Fruit fly (Drosophila melanogaster): ENCODE measurements around the gene Miro.

The Miro gene

DNA sequence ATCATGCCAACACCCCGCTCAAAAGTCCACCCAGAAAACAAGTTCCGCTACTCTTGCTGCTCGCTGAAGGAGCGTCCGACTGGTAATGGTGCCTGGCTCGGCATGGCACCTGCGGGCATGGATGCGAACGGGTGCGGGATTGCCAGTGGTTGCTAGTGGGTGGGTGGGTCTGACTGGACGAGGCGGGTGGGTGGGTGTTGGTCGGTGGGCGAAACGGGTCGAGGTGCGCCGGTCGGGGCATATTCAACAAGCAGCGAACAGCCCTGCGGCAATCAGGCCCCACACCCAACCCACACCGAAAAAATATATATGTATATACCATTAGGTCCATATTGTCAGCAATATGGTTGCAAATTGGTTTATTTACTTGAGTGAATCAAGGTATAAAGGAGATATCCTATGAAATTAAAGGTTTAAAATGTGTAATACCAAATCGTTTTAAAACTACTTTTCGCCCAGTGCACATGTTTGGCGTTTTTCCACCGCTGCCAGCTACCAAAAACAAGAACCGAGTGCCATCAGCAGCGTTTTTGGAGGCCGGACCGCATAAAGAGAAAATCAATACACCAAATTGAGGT lies 27.9 kb downstream of the Miro start (continued):
- TF ChIP-seq trem (tag; optimal IDR thresholded peaks at IDR 0.05) (no peak), CG4282 (GFP tag; optimal IDR thresholded peaks at IDR 0.05) (no peak), CG13287 (GFP tag; IDR thresholded peaks at IDR 0.05; ENCODE audit: partially characterized antibody) (no peak), CG4424 (GFP tag; optimal IDR thresholded peaks at IDR 0.05) (peak; percentile 33), CG2120 (GFP tag; optimal IDR thresholded peaks at IDR 0.05) (peak; percentile 80), ro (GFP tag; IDR thresholded peaks at IDR 0.05) (no peak), CG11560 (tag; IDR thresholded peaks at IDR 0.05) (peak; percentile 62; the same call in 1 of the 3 replicates), CG17359 (tag; optimal IDR thresholded peaks at IDR 0.05) (peak; percentile 66), CG15479 (GFP tag; optimal IDR thresholded peaks at IDR 0.05) (no peak), ato (GFP tag; IDR thresholded peaks at IDR 0.05; ENCODE audit: partially characterized antibody) (no peak), CG34376 (GFP tag; optimal IDR thresholded peaks at IDR 0.05) (no peak), Meics (GFP tag; optimal IDR thresholded peaks at IDR 0.05) (peak; percentile 69), CG8290 (GFP tag; optimal IDR thresholded peaks at IDR 0.05) (no peak), CG8290 (tag; optimal IDR thresholded peaks at IDR 0.05) (peak in 1 of 2 experiments; percentile 65), Deaf1 (tag; optimal IDR thresholded peaks at IDR 0.05) (peak; percentile 26), Lhr (GFP tag; optimal IDR thresholded peaks at IDR 0.05) (no peak), CG11723 (GFP tag; optimal IDR thresholded peaks at IDR 0.05) (peak; percentile 3), Optix (GFP tag; IDR thresholded peaks at IDR 0.05) (no peak), CG9876 (GFP tag; optimal IDR thresholded peaks at IDR 0.05) (no peak), CG12769 (tag; optimal IDR thresholded peaks at IDR 0.05) (peak; percentile 72), CG15601 (tag; optimal IDR thresholded peaks at IDR 0.05) (peak; percentile 10), Atf6 (GFP tag; IDR thresholded peaks at IDR 0.05) (peak; percentile 76), sd (tag; optimal IDR thresholded peaks at IDR 0.05) (peak; percentile 41), CG31441 (GFP tag; IDR thresholded peaks at IDR 0.05) (peak; percentile 61), MBD-R2 (GFP tag; IDR thresholded peaks at IDR 0.05) (peak; percentile 32; the same call in 1 of the 2 replicates), run (tag; optimal IDR thresholded peaks at IDR 0.05) (no peak), NfI (GFP tag; optimal IDR thresholded peaks at IDR 0.05) (peak; percentile 49), ftz-f1 (GFP tag; optimal IDR thresholded peaks at IDR 0.05) (no peak), CG9797 (GFP tag; optimal IDR thresholded peaks at IDR 0.05) (no peak), ken (GFP tag; IDR thresholded peaks at IDR 0.05) (peak; percentile 45; the same call in 1 of the 3 replicates), dm (GFP tag; optimal IDR thresholded peaks at IDR 0.05) (no peak), zf30C (GFP tag; optimal IDR thresholded peaks at IDR 0.05) (peak; percentile 8), sr (GFP tag; IDR thresholded peaks at IDR 0.05) (peak; percentile 62; the same call in 1 of the 3 replicates), Mad (GFP tag; optimal IDR thresholded peaks at IDR 0.05) (peak; percentile 5), lov (optimal IDR thresholded peaks at IDR 0.05) (no peak), lov (GFP tag; IDR thresholded peaks at IDR 0.05) (no peak), Pdp1 (GFP tag; optimal IDR thresholded peaks at IDR 0.05) (peak; percentile 8 to 33), CG7839 (tag; optimal IDR thresholded peaks at IDR 0.05) (peak; percentile 72), CG3726 (GFP tag; IDR thresholded peaks at IDR 0.05) (0 out of 3 replicates have a peak, but pooled peaks have one; percentile 56), Hr78 (GFP tag; optimal IDR thresholded peaks at IDR 0.05) (peak in 1 of 2 experiments; percentile 43), CG1792 (GFP tag; optimal IDR thresholded peaks at IDR 0.05) (no peak), sc (optimal IDR thresholded peaks at IDR 0.05) (no peak), sc (GFP tag; optimal IDR thresholded peaks at IDR 0.05) (peak; percentile 23), Fer2 (tag; optimal IDR thresholded peaks at IDR 0.05) (peak; percentile 13), CG11085 (GFP tag; IDR thresholded peaks at IDR 0.05) (peak; percentile 28; the same call in 1 of the 2 replicates), prd (optimal IDR thresholded peaks at IDR 0.05) (no peak), prd (GFP tag; IDR thresholded peaks at IDR 0.05) (peak; percentile 75), CG10267 (tag; optimal IDR thresholded peaks at IDR 0.05) (peak; percentile 40), CG17612 (GFP tag; IDR thresholded peaks at IDR 0.05) (peak; percentile 43; the same call in 1 of the 2 replicates), CG4360 (GFP tag; IDR thresholded peaks at IDR 0.05) (no peak), ssp (GFP tag; IDR thresholded peaks at IDR 0.05) (peak; percentile 44; the same call in 1 of the 2 replicates)

All from whole organism, embryonic.